Fruit fly (Drosophila melanogaster) whole organism, prepupa: Measurements from ENCODE around the gene dpr16.
A peak's percentile ranks its signal among the peaks of the same experiment; 100 is the strongest.

ENCODE experiments used
- CG10631 ChIP-seq: fragments of 200-800 bp; sonication (Bioruptor generic); optimal IDR thresholded peaks from 2 replicates; lab custom pipeline; 2016; ENCODE audit warnings: missing biosample characterization, missing genetic modification characterization
- CG10669 ChIP-seq: fragments of 200-800 bp; sonication (Bioruptor generic); optimal IDR thresholded peaks from 3 replicates; lab custom pipeline; 2018; ENCODE audit warnings: missing biosample characterization, mild to moderate bottlenecking, missing genetic modification characterization, moderate library complexity
- CG11762 ChIP-seq: fragments of 200-800 bp; sonication (Bioruptor generic); optimal IDR thresholded peaks from 3 replicates; lab custom pipeline; 2016; ENCODE audit warnings: missing biosample characterization, missing genetic modification characterization; ENCODE audit not compliant: insufficient read depth
- CG11902 ChIP-seq: fragments of 200-800 bp; sonication (Bioruptor generic); optimal IDR thresholded peaks from 3 replicates; lab custom pipeline; 2016; ENCODE audit warnings: missing biosample characterization, missing genetic modification characterization
- CG3032 ChIP-seq: fragments of 200-800 bp; optimal IDR thresholded peaks from 2 replicates; lab custom pipeline; 2019; ENCODE audit warnings: missing biosample characterization, mild to moderate bottlenecking, missing genetic modification characterization, moderate library complexity
- CG32006 ChIP-seq: fragments of 200-800 bp; sonication (Bioruptor generic); optimal IDR thresholded peaks from 3 replicates; lab custom pipeline; 2017; ENCODE audit warnings: missing biosample characterization, mild to moderate bottlenecking, missing genetic modification characterization
- CG3919 ChIP-seq: fragments of 200-800 bp; sonication (Bioruptor generic); optimal IDR thresholded peaks from 3 replicates; lab custom pipeline; 2016; ENCODE audit warnings: missing biosample characterization, missing genetic modification characterization
- CG6163 ChIP-seq: fragments of 200-800 bp; sonication (Bioruptor generic); IDR thresholded peaks from 3 replicates; pipeline ENCODE4 v1.3.6; 2022; ENCODE audit warnings: missing biosample characterization, missing genetic modification characterization
- CG6808 ChIP-seq: fragments of 200-800 bp; sonication (Bioruptor generic); optimal IDR thresholded peaks from 3 replicates; lab custom pipeline; 2017; ENCODE audit warnings: missing biosample characterization, missing genetic modification characterization, mild to moderate bottlenecking, moderate library complexity, missing genetic modification reagents
- CG7368 ChIP-seq: fragments of 200-800 bp; sonication (Bioruptor generic); optimal IDR thresholded peaks from 3 replicates; lab custom pipeline; 2016; ENCODE audit warnings: missing biosample characterization, missing genetic modification characterization
- CG8119 ChIP-seq: fragments of 200-800 bp; sonication (Bioruptor generic); IDR thresholded peaks from 3 replicates; pipeline ENCODE4 v1.3.6; 2022; ENCODE audit warnings: missing biosample characterization, missing genetic modification characterization
- CG8319 ChIP-seq: fragments of 200-800 bp; sonication (Bioruptor generic); optimal IDR thresholded peaks from 3 replicates; lab custom pipeline; 2016; ENCODE audit warnings: missing biosample characterization, missing genetic modification characterization
- CG8632 ChIP-seq: fragments of 200-800 bp; sonication (Bioruptor generic); optimal IDR thresholded peaks from 3 replicates; lab custom pipeline; 2016; ENCODE audit warnings: missing biosample characterization, missing genetic modification characterization
- CG9139 ChIP-seq: fragments of 200-800 bp; sonication (Bioruptor generic); optimal IDR thresholded peaks from 3 replicates; lab custom pipeline; 2017; ENCODE audit warnings: missing biosample characterization, mild to moderate bottlenecking, missing genetic modification characterization
- Eip75B ChIP-seq: fragments of 200-800 bp; sonication (Bioruptor generic); optimal IDR thresholded peaks from 3 replicates; lab custom pipeline; 2016; ENCODE audit warnings: missing biosample characterization, missing genetic modification characterization
- Eip78C ChIP-seq: fragments of 200-800 bp; sonication (Bioruptor generic); peaks from one replicate; lab custom pipeline; 2016; ENCODE audit warnings: missing biosample characterization, missing genetic modification characterization
- Eip93F ChIP-seq: fragments of 200-800 bp; sonication (Bioruptor generic); optimal IDR thresholded peaks from 2 replicates; lab custom pipeline; 2016; ENCODE audit warnings: missing biosample characterization, mild to moderate bottlenecking, missing genetic modification characterization
- Ets96B ChIP-seq: fragments of 200-800 bp; optimal IDR thresholded peaks from 2 replicates; lab custom pipeline; 2019; ENCODE audit warnings: missing biosample characterization, mild to moderate bottlenecking, missing genetic modification characterization, moderate library complexity
- Hr39 ChIP-seq: fragments of 200-800 bp; sonication (Bioruptor generic); optimal IDR thresholded peaks from 2 replicates; lab custom pipeline; 2016; ENCODE audit warnings: missing biosample characterization, missing genetic modification characterization
- Lpt ChIP-seq: fragments of 200-800 bp; sonication (Bioruptor generic); optimal IDR thresholded peaks from 3 replicates; lab custom pipeline; 2016; ENCODE audit warnings: missing biosample characterization, missing genetic modification characterization
- Met ChIP-seq: fragments of 200-800 bp; sonication (Bioruptor generic); optimal IDR thresholded peaks from 3 replicates; lab custom pipeline; 2016; ENCODE audit warnings: missing biosample characterization, missing genetic modification characterization
- OdsH ChIP-seq: fragments of 200-800 bp; sonication (Bioruptor generic); optimal IDR thresholded peaks from 3 replicates; lab custom pipeline; 2016; ENCODE audit warnings: missing biosample characterization, missing genetic modification characterization
- Smox ChIP-seq: fragments of 200-800 bp; sonication (Bioruptor generic); optimal IDR thresholded peaks from 3 replicates; lab custom pipeline; 2016; ENCODE audit warnings: missing biosample characterization, missing genetic modification characterization
- Sox102F ChIP-seq: fragments of 200-800 bp; sonication (Bioruptor generic); optimal IDR thresholded peaks from 2 replicates; lab custom pipeline; 2016; ENCODE audit warnings: missing biosample characterization, mild to moderate bottlenecking, missing genetic modification characterization
- Sox15 ChIP-seq: fragments of 200-800 bp; sonication (Bioruptor generic); optimal IDR thresholded peaks from 3 replicates; lab custom pipeline; 2016; ENCODE audit warnings: missing biosample characterization, missing genetic modification characterization
- achi ChIP-seq: fragments of 200-800 bp; sonication (Bioruptor generic); optimal IDR thresholded peaks from 3 replicates; lab custom pipeline; 2016; ENCODE audit warnings: missing biosample characterization, missing genetic modification characterization
- acj6 ChIP-seq: fragments of 200-800 bp; sonication (Bioruptor generic); optimal IDR thresholded peaks from 3 replicates; lab custom pipeline; 2016; ENCODE audit warnings: missing biosample characterization, missing genetic modification characterization
- cyc ChIP-seq: fragments of 200-800 bp; sonication (Bioruptor generic); optimal IDR thresholded peaks from 3 replicates; lab custom pipeline; 2016; ENCODE audit warnings: missing biosample characterization, missing genetic modification characterization
- dac ChIP-seq: fragments of 200-800 bp; sonication (Bioruptor generic); optimal IDR thresholded peaks from 2 replicates; lab custom pipeline; 2017; ENCODE audit warnings: missing biosample characterization, mild to moderate bottlenecking, missing genetic modification characterization
- eg ChIP-seq: fragments of 200-800 bp; sonication (Bioruptor generic); IDR thresholded peaks from 3 replicates; pipeline ENCODE4 v1.3.6; 2022; ENCODE audit warnings: missing biosample characterization, missing genetic modification characterization
- fd59A ChIP-seq: fragments of 200-800 bp; sonication (Bioruptor generic); optimal IDR thresholded peaks from 2 replicates; lab custom pipeline; 2017; ENCODE audit warnings: missing biosample characterization, mild to moderate bottlenecking, missing genetic modification characterization, missing genetic modification reagents
- lz ChIP-seq: fragments of 200-800 bp; sonication (Bioruptor generic); optimal IDR thresholded peaks from 3 replicates; lab custom pipeline; 2016; ENCODE audit warnings: missing biosample characterization, missing genetic modification characterization
- pdm3 ChIP-seq: fragments of 200-800 bp; sonication (Bioruptor generic); optimal IDR thresholded peaks from 3 replicates; lab custom pipeline; 2016; ENCODE audit warnings: missing biosample characterization, missing genetic modification characterization
- salr ChIP-seq, 2 experiments: fragments of 200-800 bp; sonication (Bioruptor generic); optimal IDR thresholded peaks; 3 replicates each; lab custom pipeline; 2016 to 2018; ENCODE audit warnings: missing biosample characterization in 2 of 2, missing genetic modification characterization in 2 of 2, mild to moderate bottlenecking in 1 of 2
- ss ChIP-seq, 2 experiments: fragments of 200-800 bp; sonication (Bioruptor generic); optimal IDR thresholded peaks; 2 replicates in 1 of 2; 3 replicates in 1 of 2; lab custom pipeline; 2017 to 2018; ENCODE audit warnings: mild to moderate bottlenecking in 2 of 2, missing biosample characterization in 2 of 2, missing genetic modification characterization in 2 of 2, moderate library complexity in 1 of 2

Gene dpr16

dm6 chr3R:5127790-5128243 lies 22.9 kb upstream of the dpr16 start, which contains the start of gene RabGGTa (continued):
- TF ChIP-seq CG9139 = no peak
- peak; percentile 46 for TF ChIP-seq CG11762 (GFP tag; lab: Kevin White, UChicago)
- peak; percentile 56 for TF ChIP-seq CG3919 (GFP tag; lab: Kevin White, UChicago)
- peak; percentile 73 for TF ChIP-seq Smox (GFP tag; lab: Kevin White, UChicago)
- TF ChIP-seq Lpt (GFP tag; lab: Kevin White, UChicago) = peak; percentile 46
- peak; percentile 75 for TF ChIP-seq lz (GFP tag; lab: Kevin White, UChicago)
- no peak for TF ChIP-seq CG8319 (GFP tag; lab: Kevin White, UChicago)
- TF ChIP-seq CG6163 = peak; percentile 73
- peak; percentile 73 for TF ChIP-seq OdsH (GFP tag; lab: Kevin White, UChicago)
- TF ChIP-seq Eip78C = peak; percentile 88
- peak; percentile 68 for TF ChIP-seq Sox102F
- no peak for TF ChIP-seq Eip93F (GFP tag; lab: Kevin White, UChicago)
- peak; percentile 69 for TF ChIP-seq CG10669 (GFP tag; lab: Kevin White, UChicago)
- peak; percentile 73 for TF ChIP-seq Hr39 (GFP tag; lab: Kevin White, UChicago)
- TF ChIP-seq ss (GFP tag; optimal IDR thresholded peaks at IDR 0.05; lab: Kevin White, UChicago) = peak in 1 of 2 experiments; percentile 47

dm6 chr3R:5138889-5139288 lies 11.8 kb upstream of the dpr16 start, which contains the start of gene CG12589:
CG12589 (minus strand) TSS chr3R:5138989.
- TF ChIP-seq CG3919 (GFP tag; lab: Kevin White, UChicago) (no peak), acj6 (GFP tag; lab: Kevin White, UChicago) (no peak), CG6163 (no peak), Hr39 (GFP tag; lab: Kevin White, UChicago) (no peak), CG6808 (GFP tag; lab: Kevin White, UChicago) (no peak), eg (GFP tag; lab: Robert Waterston, UW) (no peak)

- TF ChIP-seq pdm3 (GFP tag; lab: Kevin White, UChicago) (no peak), dac (GFP tag; lab: Kevin White, UChicago) (no peak), CG8632 (no peak), CG8119 (GFP tag; lab: Robert Waterston, UW) (no peak), CG32006 (GFP tag; lab: Kevin White, UChicago) (no peak), CG10631 (GFP tag; lab: Kevin White, UChicago) (no peak), cyc (GFP tag; lab: Kevin White, UChicago) (no peak), ss (GFP tag; optimal IDR thresholded peaks at IDR 0.05; lab: Kevin White, UChicago) (no peak), CG10669 (GFP tag; lab: Kevin White, UChicago) (no peak), CG9139 (no peak), Eip75B (GFP tag; lab: Kevin White, UChicago) (no peak), acj6 (GFP tag; lab: Kevin White, UChicago) (no peak), Lpt (GFP tag; lab: Kevin White, UChicago) (no peak), CG6163 (no peak), CG6808 (GFP tag; lab: Kevin White, UChicago) (no peak), CG11902 (GFP tag; lab: Kevin White, UChicago) (no peak), Sox15 (GFP tag; lab: Kevin White, UChicago) (no peak), lz (GFP tag; lab: Kevin White, UChicago) (no peak), CG3032 (tag; lab: Kevin White, UChicago) (no peak), salr (GFP tag; optimal IDR thresholded peaks at IDR 0.05; lab: Kevin White, UChicago) (no peak)
Measured at dm6 chr3R:5159312-5159711, 8.6 kb downstream of the dpr16 start, which contains the start of gene CG12590. CG12590 (plus strand) TSS chr3R:5159612.

- TF ChIP-seq Ets96B (no peak), Sox15 (GFP tag; lab: Kevin White, UChicago) (no peak), Met (GFP tag; lab: Kevin White, UChicago) (no peak), Eip93F (GFP tag; lab: Kevin White, UChicago) (no peak), achi (GFP tag; lab: Kevin White, UChicago) (no peak), CG11902 (GFP tag; lab: Kevin White, UChicago) (no peak), fd59A (GFP tag; lab: Kevin White, UChicago) (no peak), CG7368 (GFP tag; lab: Kevin White, UChicago) (no peak), CG6163 (no peak)
Measured at dm6 chr3R:5162213-5162612, 11.5 kb downstream of the dpr16 start.
